Worm (Caenorhabditis elegans) whole organism, L2 larva: ENCODE results near the gene F11G11.4.
A peak's percentile ranks its signal among the peaks of the same experiment; 100 is the strongest.
"Not testable (repeated sequence)": the region's sequence is repeated elsewhere in the genome, so short reads cannot be mapped to it uniquely, and the experiment has no call there.

ENCODE experiments used
- C34F6.9 ChIP-seq: fragments of 150-350 bp; optimal IDR thresholded peaks from 2 replicates; lab custom pipeline; 2014; ENCODE audit warnings: missing biosample characterization, missing genetic modification characterization
- F13H6.1 ChIP-seq: sonication (generic microtip); optimal IDR thresholded peaks from 2 replicates; lab custom pipeline; 2016; ENCODE audit warnings: missing genetic modification characterization, missing compliant biosample characterization
- R02D3.7 ChIP-seq: fragments of 150-350 bp; optimal IDR thresholded peaks from 2 replicates; lab custom pipeline; 2014; ENCODE audit warnings: missing biosample characterization, missing genetic modification characterization
- Y55F3AM.14 ChIP-seq: fragments of 200-800 bp; sonication (Bioruptor generic); optimal IDR thresholded peaks from 2 replicates; lab custom pipeline; 2018; ENCODE audit warnings: mild to moderate bottlenecking, missing genetic modification characterization, missing compliant biosample characterization
- alr-1 ChIP-seq: fragments of 150-350 bp; optimal IDR thresholded peaks from 2 replicates; lab custom pipeline; 2014; ENCODE audit warnings: missing biosample characterization, missing genetic modification characterization
- aly-2 ChIP-seq: fragments of 150-350 bp; optimal IDR thresholded peaks from 2 replicates; lab custom pipeline; 2014; ENCODE audit warnings: missing biosample characterization, missing genetic modification characterization
- ama-1 ChIP-seq: fragments of 150-350 bp; optimal IDR thresholded peaks from 2 replicates; lab custom pipeline; 2018; ENCODE audit warnings: inconsistent platforms
- blmp-1 ChIP-seq: sonication (generic microtip); optimal IDR thresholded peaks from 2 replicates; lab custom pipeline; 2017; ENCODE audit warnings: missing genetic modification characterization, mild to moderate bottlenecking, missing compliant biosample characterization, antibody characterized with exemption, moderate library complexity; ENCODE audit not compliant: insufficient read depth
- ceh-16 ChIP-seq: fragments of 150-350 bp; optimal IDR thresholded peaks from 2 replicates; lab custom pipeline; 2014; ENCODE audit warnings: missing biosample characterization, missing genetic modification characterization
- ceh-82 ChIP-seq: fragments of 150-350 bp; optimal IDR thresholded peaks from 2 replicates; lab custom pipeline; 2014; ENCODE audit warnings: missing biosample characterization, missing genetic modification characterization
- crh-2 ChIP-seq: sonication (generic microtip); optimal IDR thresholded peaks from 2 replicates; lab custom pipeline; 2017; ENCODE audit warnings: missing biosample characterization, missing genetic modification characterization
- dmd-4 ChIP-seq: sonication (generic microtip); optimal IDR thresholded peaks from 2 replicates; lab custom pipeline; 2017; ENCODE audit warnings: missing biosample characterization, missing genetic modification characterization
- egl-27 ChIP-seq: sonication (generic microtip); optimal IDR thresholded peaks from 3 replicates; lab custom pipeline; 2017; ENCODE audit warnings: missing biosample characterization, missing genetic modification reagents, missing genetic modification characterization
- elt-1 ChIP-seq: fragments of 150-350 bp; optimal IDR thresholded peaks from 2 replicates; lab custom pipeline; 2014; ENCODE audit warnings: missing biosample characterization, missing genetic modification characterization
- elt-3 ChIP-seq: sonication (generic microtip); optimal IDR thresholded peaks from 2 replicates; lab custom pipeline; 2017; ENCODE audit warnings: missing biosample characterization, missing genetic modification characterization
- fos-1 ChIP-seq: fragments of 150-350 bp; optimal IDR thresholded peaks from 2 replicates; lab custom pipeline; 2014; ENCODE audit warnings: missing biosample characterization, missing genetic modification characterization
- gmeb-1 ChIP-seq: fragments of 150-350 bp; optimal IDR thresholded peaks from 2 replicates; lab custom pipeline; 2014; ENCODE audit warnings: missing biosample characterization, missing genetic modification characterization
- lin-11 ChIP-seq: fragments of 150-350 bp; sonication (generic microtip); optimal IDR thresholded peaks from 2 replicates; lab custom pipeline; 2014; ENCODE audit warnings: missing biosample characterization, missing genetic modification characterization, inconsistent platforms, mixed read lengths
- lin-13 ChIP-seq: fragments of 150-350 bp; optimal IDR thresholded peaks from 2 replicates; lab custom pipeline; 2014; ENCODE audit warnings: missing biosample characterization, missing genetic modification reagents, missing genetic modification characterization
- lin-39 ChIP-seq: fragments of 150-350 bp; optimal IDR thresholded peaks from 2 replicates; lab custom pipeline; 2014; ENCODE audit warnings: missing biosample characterization, missing genetic modification reagents, missing genetic modification characterization
- lsy-2 ChIP-seq, 2 experiments: fragments of 150-350 bp in 1 of 2; sonication (generic microtip) in 1 of 2; optimal IDR thresholded peaks; 2 replicates each; lab custom pipeline; 2014 to 2017; ENCODE audit warnings: missing biosample characterization in 2 of 2, missing genetic modification characterization in 2 of 2
- mab-5 ChIP-seq: fragments of 150-350 bp; optimal IDR thresholded peaks from 2 replicates; lab custom pipeline; 2014; ENCODE audit warnings: missing biosample characterization, missing genetic modification characterization
- mbf-1 ChIP-seq: sonication (generic microtip); optimal IDR thresholded peaks from 2 replicates; lab custom pipeline; 2017; ENCODE audit warnings: missing biosample characterization, missing genetic modification characterization
- mdl-1 ChIP-seq, 2 experiments: fragments of 150-350 bp in 1 of 2; sonication (generic microtip) in 1 of 2; optimal IDR thresholded peaks; 2 replicates each; lab custom pipeline; 2017; ENCODE audit warnings: missing biosample characterization in 2 of 2, missing genetic modification characterization in 2 of 2
- nhr-10 ChIP-seq: sonication (generic microtip); optimal IDR thresholded peaks from 2 replicates; lab custom pipeline; 2017; ENCODE audit warnings: missing biosample characterization, missing genetic modification characterization
- nhr-11 ChIP-seq: fragments of 150-350 bp; optimal IDR thresholded peaks from 2 replicates; lab custom pipeline; 2014; ENCODE audit warnings: missing biosample characterization, missing genetic modification characterization
- nhr-12 ChIP-seq: fragments of 150-350 bp; optimal IDR thresholded peaks from 2 replicates; lab custom pipeline; 2014; ENCODE audit warnings: missing biosample characterization, missing genetic modification characterization
- nhr-129 ChIP-seq: fragments of 150-350 bp; optimal IDR thresholded peaks from 2 replicates; lab custom pipeline; 2014; ENCODE audit warnings: missing biosample characterization, missing genetic modification characterization
- nhr-21 ChIP-seq: fragments of 150-350 bp; optimal IDR thresholded peaks from 2 replicates; lab custom pipeline; 2014; ENCODE audit warnings: missing biosample characterization, missing genetic modification characterization
- nhr-23 ChIP-seq: fragments of 150-350 bp; optimal IDR thresholded peaks from 2 replicates; lab custom pipeline; 2014; ENCODE audit warnings: missing biosample characterization, missing genetic modification reagents, missing genetic modification characterization
- nhr-237 ChIP-seq: fragments of 150-350 bp; optimal IDR thresholded peaks from 2 replicates; lab custom pipeline; 2014; ENCODE audit warnings: missing biosample characterization, missing genetic modification characterization
- nhr-25 ChIP-seq: fragments of 150-350 bp; sonication (generic microtip); optimal IDR thresholded peaks from 3 replicates; lab custom pipeline; 2014; ENCODE audit warnings: missing biosample characterization, missing genetic modification characterization
- nhr-6 ChIP-seq: fragments of 150-350 bp; optimal IDR thresholded peaks from 2 replicates; lab custom pipeline; 2014; ENCODE audit warnings: missing biosample characterization, missing genetic modification characterization
- nhr-77 ChIP-seq: fragments of 150-350 bp; optimal IDR thresholded peaks from 2 replicates; lab custom pipeline; 2014; ENCODE audit warnings: missing biosample characterization, missing genetic modification characterization
- peb-1 ChIP-seq: fragments of 150-350 bp; optimal IDR thresholded peaks from 2 replicates; lab custom pipeline; 2014; ENCODE audit warnings: missing biosample characterization, missing genetic modification characterization
- sem-4 ChIP-seq: fragments of 150-350 bp; optimal IDR thresholded peaks from 2 replicates; lab custom pipeline; 2014; ENCODE audit warnings: missing biosample characterization, missing genetic modification reagents, missing genetic modification characterization
- skn-1 ChIP-seq: sonication (generic microtip); optimal IDR thresholded peaks from 2 replicates; lab custom pipeline; 2017; ENCODE audit warnings: missing biosample characterization, missing genetic modification characterization
- sma-3 ChIP-seq: sonication (generic microtip); optimal IDR thresholded peaks from 2 replicates; lab custom pipeline; 2016; ENCODE audit warnings: missing genetic modification reagents, missing genetic modification characterization, missing compliant biosample characterization
- sma-9 ChIP-seq, 2 experiments: fragments of 150-350 bp in 1 of 2; sonication (generic microtip) in 1 of 2; optimal IDR thresholded peaks; 2 replicates each; lab custom pipeline; 2014 to 2016; ENCODE audit warnings: missing genetic modification characterization in 2 of 2, mild to moderate bottlenecking in 1 of 2, missing biosample characterization in 1 of 2, missing compliant biosample characterization in 1 of 2, missing genetic modification reagents in 1 of 2, moderate library complexity in 1 of 2
- snpc-4 ChIP-seq: fragments of 150-350 bp; optimal IDR thresholded peaks from 2 replicates; lab custom pipeline; 2014; ENCODE audit warnings: missing biosample characterization, missing genetic modification characterization
- unc-55 ChIP-seq: fragments of 150-350 bp; sonication (generic microtip); optimal IDR thresholded peaks from 3 replicates; lab custom pipeline; 2014; ENCODE audit warnings: missing biosample characterization, missing genetic modification reagents, missing genetic modification characterization
- unc-62 ChIP-seq: fragments of 150-350 bp; optimal IDR thresholded peaks from 2 replicates; lab custom pipeline; 2014; ENCODE audit warnings: missing biosample characterization, missing genetic modification reagents, missing genetic modification characterization
- ztf-1 ChIP-seq: fragments of 200-800 bp; sonication (Bioruptor generic); conservative IDR thresholded peaks from 2 replicates; pipeline ENCODE4 v1.3.6; 2022; ENCODE audit warnings: missing genetic modification characterization, missing compliant biosample characterization
- ztf-11 ChIP-seq: sonication (generic microtip); optimal IDR thresholded peaks from 2 replicates; lab custom pipeline; 2017; ENCODE audit warnings: missing biosample characterization, missing genetic modification characterization
- ztf-4 ChIP-seq: fragments of 150-350 bp; optimal IDR thresholded peaks from 2 replicates; lab custom pipeline; 2014; ENCODE audit warnings: missing biosample characterization, missing genetic modification characterization

Gene F11G11.4

DNA sequence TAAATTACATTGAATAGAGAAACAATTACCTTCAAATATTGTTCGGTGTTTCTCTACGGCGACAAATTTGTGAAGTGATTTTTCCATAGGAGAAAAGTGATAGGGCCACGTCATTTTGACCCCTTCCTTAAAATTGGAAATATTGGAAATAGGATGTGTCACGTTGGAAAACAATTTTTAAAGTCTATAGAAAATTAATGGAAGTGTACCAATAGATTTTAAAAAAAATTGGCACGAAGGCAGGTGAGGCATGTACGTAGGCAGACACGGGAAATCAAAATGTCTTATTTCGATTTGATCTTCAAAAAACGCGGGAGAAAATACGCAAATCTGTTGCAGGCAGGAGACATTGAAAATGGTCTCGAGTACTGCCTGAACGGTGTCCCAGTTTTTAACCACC lies 22.7 kb upstream of the F11G11.4 start, which contains the start of gene C33F10.12:
Gene C33F10.12, minus strand, starts transcription at position 101 of the 400 bp plus-strand sequence.
- TF ChIP-seq elt-3 (tag; lab: Kevin White, UChicago): no peak
- TF ChIP-seq peb-1 (tag; lab: Kevin White, UChicago): no peak
- TF ChIP-seq sem-4: no peak
- TF ChIP-seq aly-2: no peak
- TF ChIP-seq F13H6.1 (tag; lab: Kevin White, UChicago): no peak

DNA sequence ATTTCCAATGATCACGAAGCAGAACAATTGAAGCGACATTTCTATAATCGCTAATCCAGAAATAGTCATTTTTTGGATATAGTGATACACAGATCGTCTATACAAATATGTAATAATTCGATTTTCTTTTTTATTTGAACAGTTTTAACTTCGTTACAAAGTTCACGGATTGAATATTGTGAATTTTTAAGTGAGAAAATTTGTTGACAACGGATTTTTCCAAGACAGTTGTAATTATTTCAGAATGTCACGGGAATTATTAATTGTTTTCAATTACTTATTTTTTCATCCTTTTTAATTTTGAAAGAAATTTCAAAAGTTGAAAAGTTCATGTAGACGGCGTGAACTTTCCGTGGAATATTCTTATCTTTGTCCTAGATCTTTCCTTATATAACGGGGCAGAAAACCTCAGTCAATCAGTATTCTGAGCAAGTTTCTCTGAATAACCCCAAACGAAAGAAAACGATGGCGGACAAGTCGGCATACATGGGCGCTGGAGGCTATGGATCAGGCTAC lies 18.2 kb upstream of the F11G11.4 start, which contains the start of the genes T23B7.2 and nspd-4:
Gene T23B7.2, minus strand, starts transcription at position 101 of the 516 bp plus-strand sequence.
Gene nspd-4, plus strand, starts transcription at position 466 of the 516 bp plus-strand sequence.
- TF ChIP-seq lin-13 (GFP tag; lab: Kevin White, UChicago); gmeb-1 (tag; lab: Kevin White, UChicago); nhr-11 (tag; lab: Kevin White, UChicago): not testable (repeated sequence)

DNA sequence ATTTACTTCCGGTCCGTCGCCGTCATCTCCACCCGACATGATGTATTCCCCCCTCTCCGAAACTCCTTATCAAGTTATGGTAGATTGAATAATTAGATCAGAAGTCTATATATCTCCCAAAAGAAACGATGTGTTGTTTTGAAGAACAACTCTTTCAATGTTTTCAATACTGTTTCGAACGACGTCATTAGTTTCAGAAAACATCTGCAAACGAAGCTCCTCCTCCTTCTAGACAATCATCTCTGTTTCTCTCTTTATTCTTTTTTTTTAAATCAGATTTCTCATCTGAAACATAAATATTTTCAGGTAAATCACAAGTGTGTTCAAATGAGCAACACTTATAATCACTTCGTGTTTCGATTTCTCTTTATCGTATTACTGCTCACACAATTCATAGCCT lies 10.5 kb upstream of the F11G11.4 start, which contains the start of gene T23B7.3:
Gene T23B7.3, plus strand, starts transcription at position 301 of the 400 bp plus-strand sequence.
- no peak for TF ChIP-seq F13H6.1 (tag; lab: Kevin White, UChicago)
- no peak for TF ChIP-seq sma-9 (GFP tag; optimal IDR thresholded peaks at IDR 0.05; lab: Kevin White, UChicago)
- no peak for TF ChIP-seq sma-9 (tag; optimal IDR thresholded peaks at IDR 0.05; lab: Kevin White, UChicago)
- TF ChIP-seq alr-1: no peak

DNA sequence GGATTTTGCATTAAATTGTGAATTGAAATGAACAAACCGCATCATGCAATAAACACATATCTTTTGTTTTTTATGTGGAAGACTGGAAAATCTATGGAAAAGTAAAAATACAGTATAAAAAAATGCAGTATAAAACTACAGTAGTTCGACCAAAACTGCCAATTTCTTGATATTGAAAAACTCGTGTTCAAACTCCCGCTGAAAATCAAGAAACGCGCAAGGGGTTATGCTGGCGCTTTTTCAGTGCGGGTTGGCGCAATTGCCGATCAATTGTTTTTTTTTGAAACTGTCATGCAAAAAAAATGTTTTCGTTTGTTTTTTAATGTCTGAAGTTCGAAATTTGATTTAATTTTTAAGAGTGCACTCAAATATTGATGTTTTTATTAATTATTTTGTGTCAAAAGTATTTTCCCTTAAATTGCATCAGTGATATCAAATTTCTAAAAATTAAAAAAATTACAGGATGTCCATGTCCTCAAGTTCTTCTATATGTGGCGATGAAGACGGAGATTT lies 8.7 kb upstream of the F11G11.4 start, which contains the start of gene dnj-9:
Gene dnj-9, plus strand, starts transcription at position 463 of the 513 bp plus-strand sequence.
- TF ChIP-seq blmp-1 (tag; lab: Kevin White, UChicago): peak; percentile 77
- TF ChIP-seq dmd-4 (tag; lab: Kevin White, UChicago): peak; percentile 63
- no peak for TF ChIP-seq mbf-1 (tag; lab: Kevin White, UChicago)
- peak; percentile 89 for TF ChIP-seq nhr-6 (tag; lab: Kevin White, UChicago)
- peak; percentile 77 for TF ChIP-seq fos-1 (tag; lab: Kevin White, UChicago)
- peak; percentile 78 for TF ChIP-seq R02D3.7
- peak; percentile 79 for TF ChIP-seq nhr-77 (tag; lab: Kevin White, UChicago)
- TF ChIP-seq mab-5 (tag; lab: Kevin White, UChicago): peak; percentile 93
- peak; percentile 95 to 96 for TF ChIP-seq lsy-2 (tag; optimal IDR thresholded peaks at IDR 0.05; lab: Kevin White, UChicago)
- TF ChIP-seq sma-3 (GFP tag; lab: Kevin White, UChicago): peak; percentile 96
- peak; percentile 91 for TF ChIP-seq nhr-10 (tag; lab: Kevin White, UChicago)
- TF ChIP-seq nhr-23 (tag; lab: Kevin White, UChicago): no peak
- TF ChIP-seq nhr-25 (tag; lab: Kevin White, UChicago): peak; percentile 97
- TF ChIP-seq ceh-16 (tag; lab: Kevin White, UChicago): peak; percentile 6
- peak; percentile 95 for TF ChIP-seq lin-13 (GFP tag; lab: Kevin White, UChicago)
- TF ChIP-seq nhr-237: peak; percentile 45
- no peak for TF ChIP-seq Y55F3AM.14 (GFP tag; lab: Kevin White, UChicago)
- TF ChIP-seq ztf-1: no peak
- peak; percentile 98 for TF ChIP-seq sma-9 (GFP tag; optimal IDR thresholded peaks at IDR 0.05; lab: Kevin White, UChicago)
- TF ChIP-seq sma-9 (tag; optimal IDR thresholded peaks at IDR 0.05; lab: Kevin White, UChicago): no peak
- no peak for TF ChIP-seq elt-1 (tag; lab: Kevin White, UChicago)
- peak; percentile 84 for TF ChIP-seq snpc-4 (tag; lab: Kevin White, UChicago)
- TF ChIP-seq egl-27 (tag; lab: Kevin White, UChicago): peak; percentile 94
- peak; percentile 77 for TF ChIP-seq ama-1 (lab: Kevin White, UChicago)
- TF ChIP-seq nhr-12 (tag; lab: Kevin White, UChicago): peak; percentile 60
- TF ChIP-seq elt-3 (tag; lab: Kevin White, UChicago): no peak
- TF ChIP-seq nhr-129 (tag; lab: Kevin White, UChicago): peak; percentile 87
- TF ChIP-seq unc-55 (GFP tag; lab: Kevin White, UChicago): peak; percentile 98
- TF ChIP-seq ceh-82 (tag; lab: Kevin White, UChicago): peak; percentile 43
- no peak for TF ChIP-seq aly-2
- peak; percentile 91 for TF ChIP-seq ztf-4 (tag; lab: Kevin White, UChicago)
- TF ChIP-seq sem-4: peak; percentile 95
- no peak for TF ChIP-seq lin-39
- TF ChIP-seq crh-2 (tag; lab: Kevin White, UChicago): peak; percentile 96
- TF ChIP-seq mdl-1 (tag; optimal IDR thresholded peaks at IDR 0.05; lab: Kevin White, UChicago): peak in 1 of 2 experiments; percentile 62
- TF ChIP-seq unc-62 (GFP tag; lab: Kevin White, UChicago): peak; percentile 63
- peak; percentile 93 for TF ChIP-seq nhr-21 (tag; lab: Kevin White, UChicago)
- peak; percentile 98 for TF ChIP-seq C34F6.9 (tag; lab: Kevin White, UChicago)
- TF ChIP-seq gmeb-1 (tag; lab: Kevin White, UChicago): peak; percentile 100
- TF ChIP-seq alr-1: peak; percentile 38
- TF ChIP-seq skn-1 (tag; lab: Kevin White, UChicago): peak; percentile 58
- no peak for TF ChIP-seq ztf-11 (tag; lab: Kevin White, UChicago)
- TF ChIP-seq lin-11 (tag; lab: Kevin White, UChicago): peak; percentile 90
- no peak for TF ChIP-seq peb-1 (tag; lab: Kevin White, UChicago)
